Fruit fly (Drosophila melanogaster) whole organism, embryonic: ENCODE data around the gene CG42554.

Experiments used
- Atf3 ChIP-seq: fragments of 200-800 bp; sonication (Bioruptor generic); optimal IDR thresholded peaks from 3 replicates; lab custom pipeline; 2016; ENCODE audit warnings: missing biosample characterization, missing genetic modification characterization
- Awh ChIP-seq: fragments of 200-800 bp; sonication (Bioruptor generic); IDR thresholded peaks from 2 replicates; pipeline ENCODE4, ENCODE4 v1.3.6; 2022; ENCODE audit warnings: missing biosample characterization, missing genetic modification characterization
- B-H2 ChIP-seq: fragments of 200-800 bp; sonication (Bioruptor generic); optimal IDR thresholded peaks from 2 replicates; lab custom pipeline; 2018; ENCODE audit warnings: missing biosample characterization, mild to moderate bottlenecking, missing genetic modification characterization
- CG10267 ChIP-seq: fragments of 200-800 bp; sonication (Bioruptor generic); optimal IDR thresholded peaks from 2 replicates; lab custom pipeline; 2018; ENCODE audit warnings: missing biosample characterization, mild to moderate bottlenecking, missing genetic modification characterization, moderate library complexity
- CG10979 ChIP-seq: fragments of 200-800 bp; sonication (Bioruptor generic); optimal IDR thresholded peaks from 2 replicates; lab custom pipeline; 2018; ENCODE audit warnings: missing biosample characterization, mild to moderate bottlenecking, missing genetic modification characterization, moderate library complexity
- CG11398 ChIP-seq: fragments of 200-800 bp; sonication (Bioruptor generic); optimal IDR thresholded peaks from 2 replicates; lab custom pipeline; 2016; ENCODE audit warnings: missing biosample characterization, missing genetic modification characterization
- CG12155 ChIP-seq: fragments of 200-800 bp; sonication (Bioruptor generic); optimal IDR thresholded peaks from 3 replicates; lab custom pipeline; 2016; ENCODE audit warnings: missing biosample characterization, missing genetic modification characterization
- CG12299 ChIP-seq: fragments of 200-800 bp; sonication (Bioruptor generic); optimal IDR thresholded peaks from 2 replicates; lab custom pipeline; 2018; ENCODE audit warnings: missing biosample characterization, mild to moderate bottlenecking, missing genetic modification characterization
- CG12942 ChIP-seq: fragments of 200-800 bp; sonication (Bioruptor generic); optimal IDR thresholded peaks from 3 replicates; lab custom pipeline; 2016; ENCODE audit warnings: missing biosample characterization, missing genetic modification characterization
- CG13624 ChIP-seq: fragments of 200-800 bp; sonication (Bioruptor generic); optimal IDR thresholded peaks from 2 replicates; lab custom pipeline; 2016; ENCODE audit warnings: missing biosample characterization, missing genetic modification characterization
- CG14014 ChIP-seq: fragments of 200-800 bp; sonication (Bioruptor generic); IDR thresholded peaks from 2 replicates; pipeline ENCODE4 v1.3.6; 2022; ENCODE audit warnings: missing biosample characterization, missing genetic modification characterization
- CG15011 ChIP-seq: fragments of 200-800 bp; sonication (Bioruptor generic); optimal IDR thresholded peaks from 3 replicates; lab custom pipeline; 2018; ENCODE audit warnings: missing biosample characterization, mild to moderate bottlenecking, missing genetic modification characterization
- CG1529 ChIP-seq: fragments of 200-800 bp; sonication (Bioruptor generic); optimal IDR thresholded peaks from 3 replicates; lab custom pipeline; 2018; ENCODE audit warnings: missing biosample characterization, missing genetic modification characterization
- CG15514 ChIP-seq: fragments of 200-800 bp; sonication (Bioruptor generic); optimal IDR thresholded peaks from 3 replicates; lab custom pipeline; 2017; ENCODE audit warnings: missing biosample characterization, missing genetic modification characterization, mild to moderate bottlenecking, moderate library complexity, missing genetic modification reagents
- CG1832 ChIP-seq: fragments of 200-800 bp; sonication (Bioruptor generic); optimal IDR thresholded peaks from 2 replicates; lab custom pipeline; 2017; ENCODE audit warnings: missing biosample characterization, mild to moderate bottlenecking, missing genetic modification characterization, inconsistent platforms
- CG18599 ChIP-seq: fragments of 200-800 bp; sonication (Bioruptor generic); optimal IDR thresholded peaks from 3 replicates; lab custom pipeline; 2017; ENCODE audit warnings: missing biosample characterization, missing genetic modification characterization, mild to moderate bottlenecking, moderate library complexity, missing genetic modification reagents
- CG18764 ChIP-seq: fragments of 200-800 bp; sonication (Bioruptor generic); optimal IDR thresholded peaks from 3 replicates; lab custom pipeline; 2016; ENCODE audit warnings: missing biosample characterization, missing genetic modification characterization
- CG2712 ChIP-seq: fragments of 200-800 bp; optimal IDR thresholded peaks from 3 replicates; lab custom pipeline; 2019; ENCODE audit warnings: missing biosample characterization, mild to moderate bottlenecking, missing genetic modification characterization, moderate library complexity
- CG3407 ChIP-seq: fragments of 200-800 bp; sonication (Bioruptor generic); optimal IDR thresholded peaks from 2 replicates; lab custom pipeline; 2018; ENCODE audit warnings: missing biosample characterization, mild to moderate bottlenecking, missing genetic modification characterization
- CG3726 ChIP-seq: fragments of 200-800 bp; sonication (Bioruptor generic); IDR thresholded peaks from 3 replicates; pipeline ENCODE4, ENCODE4 v1.3.6; 2022; ENCODE audit warnings: missing biosample characterization, missing genetic modification characterization
- CG6813 ChIP-seq: fragments of 200-800 bp; sonication (Bioruptor generic); optimal IDR thresholded peaks from 2 replicates; lab custom pipeline; 2017; ENCODE audit warnings: missing biosample characterization, missing genetic modification characterization, mild to moderate bottlenecking, moderate library complexity, missing genetic modification reagents
- CG7928 ChIP-seq: fragments of 200-800 bp; sonication (Bioruptor generic); optimal IDR thresholded peaks from 2 replicates; lab custom pipeline; 2017; ENCODE audit warnings: missing biosample characterization, mild to moderate bottlenecking, missing genetic modification characterization
- CG8290 ChIP-seq, 3 experiments: fragments of 200-800 bp; sonication (Bioruptor generic); optimal IDR thresholded peaks; 2 replicates each; lab custom pipeline; 2016 to 2019; ENCODE audit warnings: missing biosample characterization in 3 of 3, missing genetic modification characterization in 3 of 3, mild to moderate bottlenecking in 2 of 3, moderate library complexity in 1 of 3
- ERR ChIP-seq: fragments of 200-800 bp; sonication (Bioruptor generic); optimal IDR thresholded peaks from 2 replicates; lab custom pipeline; 2016; ENCODE audit warnings: missing biosample characterization, missing genetic modification characterization
- Fer1 ChIP-seq: fragments of 200-800 bp; sonication (Bioruptor generic); optimal IDR thresholded peaks from 2 replicates; lab custom pipeline; 2017; ENCODE audit warnings: missing biosample characterization, mild to moderate bottlenecking, missing genetic modification characterization
- HmgD ChIP-seq: fragments of 200-800 bp; sonication (Bioruptor generic); optimal IDR thresholded peaks from 3 replicates; lab custom pipeline; 2016; ENCODE audit warnings: missing biosample characterization, missing genetic modification characterization
- Lpt ChIP-seq: fragments of >200 bp; optimal IDR thresholded peaks from 2 replicates; lab custom pipeline; 2018; ENCODE audit warnings: missing biosample characterization, missing genetic modification characterization
- MESR4 ChIP-seq: fragments of 200-800 bp; sonication (Bioruptor generic); optimal IDR thresholded peaks from 2 replicates; lab custom pipeline; 2018; ENCODE audit warnings: missing biosample characterization, mild to moderate bottlenecking, missing genetic modification characterization, moderate library complexity
- Meics ChIP-seq: fragments of 200-800 bp; sonication (Bioruptor generic); optimal IDR thresholded peaks from 2 replicates; lab custom pipeline; 2017; ENCODE audit warnings: missing biosample characterization, mild to moderate bottlenecking, missing genetic modification characterization
- Opbp ChIP-seq: fragments of 200-800 bp; sonication (Bioruptor generic); IDR thresholded peaks from 3 replicates; pipeline ENCODE4 v1.3.6; 2022; ENCODE audit warnings: missing biosample characterization, missing genetic modification characterization; ENCODE audit not compliant: partially characterized antibody
- Sox102F ChIP-seq: fragments of 200-800 bp; sonication (Bioruptor generic); optimal IDR thresholded peaks from 2 replicates; lab custom pipeline; 2018; ENCODE audit warnings: missing biosample characterization, mild to moderate bottlenecking, missing genetic modification characterization, moderate library complexity
- Spps ChIP-seq: fragments of 200-800 bp; sonication (Bioruptor generic); optimal IDR thresholded peaks from 2 replicates; lab custom pipeline; 2018; ENCODE audit warnings: missing biosample characterization, mild to moderate bottlenecking, missing genetic modification characterization
- Sry-δ ChIP-seq: fragments of 200-800 bp; sonication (Bioruptor generic); optimal IDR thresholded peaks from 2 replicates; lab custom pipeline; 2016; ENCODE audit warnings: missing biosample characterization, missing genetic modification characterization
- Stat92E ChIP-seq, 3 experiments: fragments of >200 bp in 2 of 3; fragments of 200-800 bp in 1 of 3; sonication (Bioruptor generic) in 1 of 3; optimal IDR thresholded peaks; 2 replicates each; lab custom pipeline; 2017 to 2019; ENCODE audit warnings: missing biosample characterization in 3 of 3, missing genetic modification characterization in 3 of 3, mild to moderate bottlenecking in 1 of 3, moderate library complexity in 1 of 3
- TFAM ChIP-seq: fragments of 200-800 bp; sonication (Bioruptor generic); optimal IDR thresholded peaks from 2 replicates; lab custom pipeline; 2017; ENCODE audit warnings: missing biosample characterization, missing genetic modification characterization, inconsistent platforms
- Trl ChIP-seq, 3 experiments: fragments of >200 bp in 2 of 3; fragments of 200-800 bp in 1 of 3; sonication (Bioruptor generic) in 1 of 3; optimal IDR thresholded peaks; 2 replicates in 1 of 3; 3 replicates in 2 of 3; lab custom pipeline; 2016 to 2017; ENCODE audit warnings: missing biosample characterization in 1 of 3, missing genetic modification characterization in 1 of 3
- btn ChIP-seq: fragments of 200-800 bp; sonication (Bioruptor generic); optimal IDR thresholded peaks from 2 replicates; lab custom pipeline; 2016; ENCODE audit warnings: missing biosample characterization, missing genetic modification characterization
- cas ChIP-seq: fragments of 200-800 bp; sonication (Bioruptor generic); IDR thresholded peaks from 2 replicates; pipeline ENCODE4 v1.3.6; 2022; ENCODE audit warnings: missing biosample characterization, missing genetic modification characterization
- chif ChIP-seq, 2 experiments: fragments of 200-800 bp; sonication (Bioruptor generic); optimal IDR thresholded peaks; 3 replicates each; lab custom pipeline; 2016; ENCODE audit warnings: missing biosample characterization in 2 of 2, missing genetic modification characterization in 2 of 2
- dpn ChIP-seq, 2 experiments: fragments of 200-800 bp; sonication (Bioruptor generic); optimal IDR thresholded peaks; 3 replicates each; lab custom pipeline; 2016; ENCODE audit warnings: missing biosample characterization in 2 of 2, missing genetic modification characterization in 2 of 2
- gsb ChIP-seq: fragments of 200-800 bp; sonication (Bioruptor generic); IDR thresholded peaks from 2 replicates; pipeline ENCODE4 v1.3.6; 2022; ENCODE audit warnings: missing biosample characterization, missing genetic modification characterization
- lilli ChIP-seq: fragments of 200-800 bp; sonication (Bioruptor generic); optimal IDR thresholded peaks from 3 replicates; lab custom pipeline; 2016; ENCODE audit warnings: missing biosample characterization, missing genetic modification characterization
- nerfin-2 ChIP-seq: fragments of 200-800 bp; sonication (Bioruptor generic); IDR thresholded peaks from 2 replicates; pipeline ENCODE4 v1.3.6; 2022; ENCODE audit warnings: missing biosample characterization, missing genetic modification characterization; ENCODE audit not compliant: partially characterized antibody
- shn ChIP-seq: fragments of 200-800 bp; sonication (Bioruptor generic); optimal IDR thresholded peaks from 3 replicates; lab custom pipeline; 2016; ENCODE audit warnings: missing biosample characterization, missing genetic modification characterization
- so ChIP-seq: fragments of 200-800 bp; sonication (Bioruptor generic); IDR thresholded peaks from 3 replicates; pipeline ENCODE4 v1.3.6; 2022; ENCODE audit warnings: missing biosample characterization, missing genetic modification characterization
- sqz ChIP-seq: fragments of 200-800 bp; sonication (Bioruptor generic); optimal IDR thresholded peaks from 3 replicates; lab custom pipeline; 2018; ENCODE audit warnings: missing biosample characterization, mild to moderate bottlenecking, missing genetic modification characterization
- tio ChIP-seq: fragments of 200-800 bp; sonication (Bioruptor generic); optimal IDR thresholded peaks from 2 replicates; lab custom pipeline; 2017; ENCODE audit warnings: missing biosample characterization, missing genetic modification characterization, inconsistent platforms
- ttk ChIP-seq: fragments of 200-800 bp; sonication (Bioruptor generic); IDR thresholded peaks from 2 replicates; pipeline ENCODE4 v2.1.2; 2022; ENCODE audit warnings: missing biosample characterization, missing genetic modification characterization
- vfl ChIP-seq: fragments of 200-800 bp; sonication (Bioruptor generic); optimal IDR thresholded peaks from 2 replicates; lab custom pipeline; 2016; ENCODE audit warnings: missing biosample characterization, missing genetic modification characterization
- vvl ChIP-seq: fragments of 200-800 bp; sonication (Bioruptor generic); IDR thresholded peaks from 2 replicates; pipeline ENCODE4 v1.3.6; 2022; ENCODE audit warnings: missing biosample characterization, missing genetic modification characterization

The CG42554 gene

dm6 chr3L:833878-834277 is 1.6 kb upstream of the CG42554 start, which contains the start of gene CG42553 (continued):
- TF ChIP-seq CG12299 (tag; lab: Kevin White, UChicago): no peak
- TF ChIP-seq CG1529 (GFP tag; lab: Kevin White, UChicago): no peak
- TF ChIP-seq MESR4: peak; percentile 60
- TF ChIP-seq CG7928: no peak
- no peak for TF ChIP-seq vfl
- no peak for TF ChIP-seq gsb (GFP tag; lab: Robert Waterston, UW)
- TF ChIP-seq Atf3 (GFP tag; lab: Kevin White, UChicago): no peak
- no peak for TF ChIP-seq lilli
- no peak for TF ChIP-seq CG11398 (GFP tag; lab: Kevin White, UChicago)
- no peak for TF ChIP-seq cas (GFP tag; lab: Robert Waterston, UW)
- no peak for TF ChIP-seq tio (GFP tag; lab: Kevin White, UChicago)
- peak; percentile 14 for TF ChIP-seq Sry-δ (GFP tag; lab: Kevin White, UChicago)
- TF ChIP-seq btn (GFP tag; lab: Kevin White, UChicago): no peak
- no peak for TF ChIP-seq Lpt
- TF ChIP-seq vvl (GFP tag; lab: Robert Waterston, UW): no peak
- TF ChIP-seq CG10979: no peak
- TF ChIP-seq CG18764 (GFP tag; lab: Kevin White, UChicago): no peak
- TF ChIP-seq Awh (GFP tag; lab: Robert Waterston, UW): no peak
- no peak for TF ChIP-seq CG2712 (tag; lab: Kevin White, UChicago)
- TF ChIP-seq Sox102F (GFP tag; lab: Kevin White, UChicago): no peak
- no peak for TF ChIP-seq Trl (optimal IDR thresholded peaks at IDR 0.05; lab: Kevin White, UChicago)
- no peak for TF ChIP-seq Trl (GFP tag; optimal IDR thresholded peaks at IDR 0.05; lab: Kevin White, UChicago)
- TF ChIP-seq CG3407: no peak
- no peak for TF ChIP-seq shn (GFP tag; lab: Kevin White, UChicago)
- no peak for TF ChIP-seq so (GFP tag; lab: Robert Waterston, UW)
- no peak for TF ChIP-seq CG12155 (GFP tag; lab: Kevin White, UChicago)
- TF ChIP-seq Stat92E (GFP tag; optimal IDR thresholded peaks at IDR 0.05; lab: Kevin White, UChicago): no peak
- TF ChIP-seq CG12942 (GFP tag; lab: Kevin White, UChicago): no peak
- no peak for TF ChIP-seq CG1832
- TF ChIP-seq CG15011 (GFP tag; lab: Kevin White, UChicago): no peak
- no peak for TF ChIP-seq B-H2 (GFP tag; lab: Kevin White, UChicago)
- peak; percentile 91 for TF ChIP-seq CG10267 (tag; lab: Kevin White, UChicago)
- no peak for TF ChIP-seq chif (GFP tag; optimal IDR thresholded peaks at IDR 0.05; lab: Kevin White, UChicago)
- TF ChIP-seq CG18599 (GFP tag; lab: Kevin White, UChicago): no peak
- no peak for TF ChIP-seq CG8290 (GFP tag; optimal IDR thresholded peaks at IDR 0.05; lab: Kevin White, UChicago)
- no peak for TF ChIP-seq CG8290 (tag; optimal IDR thresholded peaks at IDR 0.05; lab: Kevin White, UChicago)
- no peak for TF ChIP-seq nerfin-2 (GFP tag; lab: Robert Waterston, UW)
- no peak for TF ChIP-seq CG3726 (GFP tag; lab: Robert Waterston, UW)
- TF ChIP-seq CG14014: no peak
- no peak for TF ChIP-seq Spps (tag; lab: Kevin White, UChicago)
- TF ChIP-seq TFAM: no peak
- TF ChIP-seq ERR (GFP tag; lab: Kevin White, UChicago): no peak
- TF ChIP-seq HmgD: no peak
- no peak for TF ChIP-seq CG13624
- TF ChIP-seq sqz (GFP tag; lab: Kevin White, UChicago): no peak
- no peak for TF ChIP-seq Meics (GFP tag; lab: Kevin White, UChicago)
- TF ChIP-seq Opbp: peak; percentile 65; the same call in 2 of the 3 replicates
- no peak for TF ChIP-seq dpn (GFP tag; optimal IDR thresholded peaks at IDR 0.05; lab: Kevin White, UChicago)
- no peak for TF ChIP-seq CG6813 (GFP tag; lab: Kevin White, UChicago)
- TF ChIP-seq CG15514: no peak
- TF ChIP-seq ttk (GFP tag; lab: Robert Waterston, UW): no peak
- peak; percentile 10 for TF ChIP-seq Fer1 (GFP tag; lab: Kevin White, UChicago)
